Worm (Caenorhabditis elegans) whole organism, L1 larva: ENCODE data around the gene Y53C12A.3.

Experiments
- C04F5.9 ChIP-seq: sonication (generic microtip); optimal IDR thresholded peaks from 2 replicates; lab custom pipeline; 2016; ENCODE audit warnings: missing genetic modification characterization, missing compliant biosample characterization
- C16A3.4 ChIP-seq: fragments of 150-350 bp; optimal IDR thresholded peaks from 2 replicates; lab custom pipeline; 2014; ENCODE audit warnings: missing biosample characterization, missing genetic modification characterization
- F16B12.6 ChIP-seq: fragments of 150-350 bp; optimal IDR thresholded peaks from 2 replicates; lab custom pipeline; 2014; ENCODE audit warnings: missing biosample characterization, missing genetic modification characterization
- aha-1 ChIP-seq: fragments of 150-350 bp; optimal IDR thresholded peaks from 2 replicates; lab custom pipeline; 2014; ENCODE audit warnings: missing biosample characterization, missing genetic modification characterization
- alr-1 ChIP-seq: fragments of 200-800 bp; sonication (Bioruptor generic); optimal IDR thresholded peaks from 2 replicates; lab custom pipeline; 2018; ENCODE audit warnings: borderline replicate concordance, mild to moderate bottlenecking, missing genetic modification characterization, missing compliant biosample characterization
- aly-2 ChIP-seq: fragments of 150-350 bp; optimal IDR thresholded peaks from 2 replicates; lab custom pipeline; 2014; ENCODE audit warnings: missing biosample characterization, missing genetic modification characterization
- ama-1 ChIP-seq: fragments of 150-350 bp; optimal IDR thresholded peaks from 2 replicates; lab custom pipeline; 2014
- blmp-1 ChIP-seq: fragments of 150-350 bp; optimal IDR thresholded peaks from 2 replicates; lab custom pipeline; 2014; ENCODE audit warnings: missing biosample characterization, missing genetic modification characterization
- ceh-63 ChIP-seq: fragments of 200-800 bp; sonication (Bioruptor generic); optimal IDR thresholded peaks from 2 replicates; lab custom pipeline; 2018; ENCODE audit warnings: mild to moderate bottlenecking, missing genetic modification characterization, missing compliant biosample characterization
- ceh-8 ChIP-seq: fragments of 200-800 bp; sonication (Bioruptor generic); optimal IDR thresholded peaks from 2 replicates; lab custom pipeline; 2018; ENCODE audit warnings: mild to moderate bottlenecking, missing genetic modification characterization, moderate library complexity, missing compliant biosample characterization
- ceh-82 ChIP-seq, 3 experiments: fragments of 150-350 bp in 1 of 3; sonication (generic microtip) in 2 of 3; optimal IDR thresholded peaks; 2 replicates each; lab custom pipeline; 2014 to 2017; ENCODE audit warnings: missing biosample characterization in 3 of 3, missing genetic modification characterization in 3 of 3
- ces-1 ChIP-seq: fragments of 150-350 bp; optimal IDR thresholded peaks from 2 replicates; lab custom pipeline; 2014; ENCODE audit warnings: missing biosample characterization, missing genetic modification reagents, missing genetic modification characterization
- efl-3 ChIP-seq: fragments of 200-800 bp; sonication (Bioruptor generic); optimal IDR thresholded peaks from 2 replicates; lab custom pipeline; 2018; ENCODE audit warnings: mild to moderate bottlenecking, missing genetic modification characterization, missing compliant biosample characterization
- egl-13 ChIP-seq: sonication (generic microtip); optimal IDR thresholded peaks from 2 replicates; lab custom pipeline; 2016; ENCODE audit warnings: missing genotype, missing genetic modification reagents, missing genetic modification characterization, missing compliant biosample characterization
- egl-27 ChIP-seq, 2 experiments: fragments of 150-350 bp in 1 of 2; sonication (generic microtip); optimal IDR thresholded peaks; 3 replicates each; lab custom pipeline; 2017 to 2018; ENCODE audit warnings: missing biosample characterization in 2 of 2, missing genetic modification characterization in 2 of 2, missing genetic modification reagents in 2 of 2
- elt-3 ChIP-seq, 6 experiments: fragments of 150-350 bp in 1 of 6; sonication (generic microtip); optimal IDR thresholded peaks; 2 replicates each; lab custom pipeline; 2017 to 2018; ENCODE audit warnings: missing biosample characterization in 6 of 6, missing genetic modification characterization in 6 of 6, inconsistent platforms in 1 of 6
- ets-5 ChIP-seq: fragments of 200-800 bp; sonication (Bioruptor generic); IDR thresholded peaks from 2 replicates; pipeline ENCODE4 v1.3.6; 2022; ENCODE audit warnings: missing genetic modification characterization, missing compliant biosample characterization
- fos-1 ChIP-seq: fragments of 150-350 bp; optimal IDR thresholded peaks from 2 replicates; lab custom pipeline; 2014; ENCODE audit warnings: missing biosample characterization, missing genetic modification characterization
- grh-1 ChIP-seq: fragments of 200-800 bp; sonication (Bioruptor generic); IDR thresholded peaks from 2 replicates; pipeline ENCODE4 v1.3.6; 2022; ENCODE audit warnings: missing genetic modification reagents, missing genetic modification characterization, missing compliant biosample characterization
- hlh-17 ChIP-seq: fragments of 200-800 bp; sonication (Bioruptor generic); optimal IDR thresholded peaks from 2 replicates; lab custom pipeline; 2018; ENCODE audit warnings: missing genetic modification characterization, mild to moderate bottlenecking, missing compliant biosample characterization, moderate library complexity, borderline replicate concordance
- hlh-4 ChIP-seq: sonication (generic microtip); optimal IDR thresholded peaks from 2 replicates; lab custom pipeline; 2016; ENCODE audit warnings: mild to moderate bottlenecking, missing genetic modification characterization, missing compliant biosample characterization
- hpl-2 ChIP-seq: fragments of 150-350 bp; optimal IDR thresholded peaks from 2 replicates; lab custom pipeline; 2014; ENCODE audit warnings: missing biosample characterization, missing genetic modification reagents, missing genetic modification characterization
- irx-1 ChIP-seq: sonication (generic microtip); optimal IDR thresholded peaks from 2 replicates; lab custom pipeline; 2016; ENCODE audit warnings: missing genetic modification characterization, missing compliant biosample characterization
- isw-1 ChIP-seq: fragments of 200-800 bp; sonication (Bioruptor generic); IDR thresholded peaks from 2 replicates; pipeline ENCODE4 v1.3.6; 2022; ENCODE audit warnings: missing genetic modification characterization, missing compliant biosample characterization
- lin-13 ChIP-seq: fragments of 150-350 bp; optimal IDR thresholded peaks from 2 replicates; lab custom pipeline; 2014; ENCODE audit warnings: missing biosample characterization, missing genetic modification reagents, missing genetic modification characterization
- lin-15B ChIP-seq: fragments of 150-350 bp; sonication (generic microtip); optimal IDR thresholded peaks from 3 replicates; lab custom pipeline; 2014; ENCODE audit warnings: missing biosample characterization, missing genetic modification characterization
- nhr-12 ChIP-seq: sonication (generic microtip); optimal IDR thresholded peaks from 2 replicates; lab custom pipeline; 2017; ENCODE audit warnings: missing biosample characterization, missing genetic modification characterization
- nhr-20 ChIP-seq: sonication (generic microtip); optimal IDR thresholded peaks from 2 replicates; lab custom pipeline; 2016; ENCODE audit warnings: mild to moderate bottlenecking, missing genetic modification characterization, missing compliant biosample characterization
- nhr-47 ChIP-seq: sonication (generic microtip); optimal IDR thresholded peaks from 2 replicates; lab custom pipeline; 2016; ENCODE audit warnings: mild to moderate bottlenecking, missing genetic modification characterization, moderate library complexity, missing compliant biosample characterization
- nhr-71 ChIP-seq: sonication (generic microtip); optimal IDR thresholded peaks from 2 replicates; lab custom pipeline; 2016; ENCODE audit warnings: mild to moderate bottlenecking, missing genetic modification characterization, moderate library complexity, missing compliant biosample characterization
- nhr-76 ChIP-seq: sonication (generic microtip); optimal IDR thresholded peaks from 2 replicates; lab custom pipeline; 2017; ENCODE audit warnings: missing biosample characterization, missing genetic modification characterization
- nhr-77 ChIP-seq: fragments of 150-350 bp; optimal IDR thresholded peaks from 2 replicates; lab custom pipeline; 2014; ENCODE audit warnings: missing biosample characterization, missing genetic modification characterization
- nhr-85 ChIP-seq: sonication (generic microtip); peaks from one replicate; lab custom pipeline; 2016; ENCODE audit warnings: missing genetic modification characterization, inconsistent platforms, missing compliant biosample characterization
- nhr-90 ChIP-seq: sonication (generic microtip); optimal IDR thresholded peaks from 2 replicates; lab custom pipeline; 2016; ENCODE audit warnings: mild to moderate bottlenecking, missing genetic modification characterization, missing compliant biosample characterization; ENCODE audit not compliant: poor library complexity
- pag-3 ChIP-seq: sonication (generic microtip); optimal IDR thresholded peaks from 2 replicates; lab custom pipeline; 2017; ENCODE audit warnings: missing genetic modification characterization, mild to moderate bottlenecking, missing compliant biosample characterization, antibody characterized with exemption, borderline replicate concordance; ENCODE audit not compliant: insufficient read depth
- pax-3 ChIP-seq: fragments of 200-800 bp; sonication (Bioruptor generic); optimal IDR thresholded peaks from 2 replicates; lab custom pipeline; 2018; ENCODE audit warnings: mild to moderate bottlenecking, missing genetic modification characterization, moderate library complexity, missing compliant biosample characterization
- pqm-1 ChIP-seq: sonication (generic microtip); optimal IDR thresholded peaks from 3 replicates; lab custom pipeline; 2017; ENCODE audit warnings: missing biosample characterization, missing genetic modification characterization
- rnt-1 ChIP-seq: sonication (generic microtip); optimal IDR thresholded peaks from 2 replicates; lab custom pipeline; 2016; ENCODE audit warnings: mild to moderate bottlenecking, missing genetic modification characterization, moderate library complexity, missing compliant biosample characterization
- skn-1 ChIP-seq: fragments of 150-350 bp; optimal IDR thresholded peaks from 2 replicates; lab custom pipeline; 2014; ENCODE audit warnings: missing biosample characterization, missing genetic modification characterization
- snu-23 ChIP-seq: sonication (generic microtip); optimal IDR thresholded peaks from 2 replicates; lab custom pipeline; 2016; ENCODE audit warnings: missing genetic modification characterization, missing compliant biosample characterization
- sox-4 ChIP-seq: sonication (generic microtip); optimal IDR thresholded peaks from 2 replicates; lab custom pipeline; 2016; ENCODE audit warnings: missing genetic modification characterization, missing compliant biosample characterization
- sup-37 ChIP-seq: fragments of 200-800 bp; sonication (Bioruptor generic); optimal IDR thresholded peaks from 2 replicates; lab custom pipeline; 2018; ENCODE audit warnings: mild to moderate bottlenecking, missing genetic modification characterization, missing compliant biosample characterization
- swsn-7 ChIP-seq: sonication (generic microtip); optimal IDR thresholded peaks from 2 replicates; lab custom pipeline; 2016; ENCODE audit warnings: missing genetic modification characterization, missing compliant biosample characterization
- unc-130 ChIP-seq: fragments of 150-350 bp; optimal IDR thresholded peaks from 2 replicates; lab custom pipeline; 2017; ENCODE audit warnings: missing biosample characterization, missing genetic modification characterization, inconsistent platforms
- unc-30 ChIP-seq: sonication (generic microtip); optimal IDR thresholded peaks from 2 replicates; lab custom pipeline; 2017; ENCODE audit warnings: missing biosample characterization, missing genetic modification characterization
- unc-86 ChIP-seq: sonication (generic microtip); optimal IDR thresholded peaks from 2 replicates; lab custom pipeline; 2016; ENCODE audit warnings: missing genetic modification characterization, missing compliant biosample characterization
- unc-98 ChIP-seq: fragments of 200-800 bp; sonication (Bioruptor generic); IDR thresholded peaks from 2 replicates; pipeline ENCODE4 v1.3.6; 2022; ENCODE audit warnings: missing genetic modification characterization, missing compliant biosample characterization
- xbp-1 ChIP-seq: sonication (generic microtip); optimal IDR thresholded peaks from 2 replicates; lab custom pipeline; 2016; ENCODE audit warnings: missing genetic modification characterization, missing compliant biosample characterization
- zag-1 ChIP-seq: fragments of 150-350 bp; optimal IDR thresholded peaks from 2 replicates; lab custom pipeline; 2014; ENCODE audit warnings: missing biosample characterization, missing genetic modification characterization
- zip-4 ChIP-seq: fragments of 200-800 bp; sonication (Bioruptor generic); optimal IDR thresholded peaks from 2 replicates; lab custom pipeline; 2018; ENCODE audit warnings: mild to moderate bottlenecking, missing genetic modification characterization, moderate library complexity, missing compliant biosample characterization
- ztf-11 ChIP-seq, 2 experiments: sonication (generic microtip); optimal IDR thresholded peaks; 2 replicates each; lab custom pipeline; 2016 to 2017; ENCODE audit warnings: missing genetic modification characterization in 2 of 2, missing biosample characterization in 1 of 2, missing compliant biosample characterization in 1 of 2
- ztf-4 ChIP-seq: fragments of 150-350 bp; optimal IDR thresholded peaks from 2 replicates; lab custom pipeline; 2014; ENCODE audit warnings: missing biosample characterization, missing genetic modification characterization

Y53C12A.3 gene

DNA sequence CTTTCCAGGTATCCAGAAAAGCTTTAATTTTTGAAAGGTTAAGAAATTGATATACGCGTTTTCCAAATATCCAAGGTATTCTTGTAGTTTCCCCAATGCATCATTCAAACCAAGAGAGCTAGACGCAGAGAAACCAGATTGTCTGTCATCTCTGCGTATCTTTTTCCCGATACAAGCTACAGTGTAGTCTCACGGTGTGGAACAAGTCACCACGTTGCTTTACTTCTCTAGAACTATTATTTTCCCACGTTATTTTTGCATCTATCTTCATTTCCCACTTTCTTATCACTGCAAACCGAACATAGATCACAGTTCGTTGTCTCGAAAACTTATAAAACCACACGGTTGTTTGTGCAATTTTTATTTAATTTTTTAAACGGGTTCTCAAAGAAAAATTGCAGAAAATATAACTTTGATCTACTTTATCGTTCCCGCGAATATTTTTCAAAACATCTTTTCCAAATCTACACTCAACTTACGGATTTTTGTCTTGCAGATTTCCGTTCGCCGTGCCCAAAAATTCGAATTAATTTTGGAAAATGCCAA is 49.8 kb downstream of the Y53C12A.3 start, which contains the start of gene gstk-1 (continued):
- TF ChIP-seq rnt-1 (tag; lab: Kevin White, UChicago) = peak; percentile 23
- TF ChIP-seq nhr-20 (tag; lab: Kevin White, UChicago) = peak; percentile 94
- no peak for TF ChIP-seq fos-1 (tag; lab: Kevin White, UChicago)
- peak; percentile 61 for TF ChIP-seq nhr-90
- TF ChIP-seq isw-1 (GFP tag; lab: Robert Waterston, UW) = no peak
- TF ChIP-seq ceh-8 (GFP tag; lab: Kevin White, UChicago) = no peak
- TF ChIP-seq pax-3 (tag; lab: Kevin White, UChicago) = no peak
- no peak for TF ChIP-seq pqm-1 (tag; lab: Kevin White, UChicago)
- no peak for TF ChIP-seq lin-13 (GFP tag; lab: Kevin White, UChicago)
- TF ChIP-seq nhr-71 (tag; lab: Kevin White, UChicago) = peak; percentile 57
- no peak for TF ChIP-seq alr-1 (tag; lab: Kevin White, UChicago)
- TF ChIP-seq unc-86 (tag; lab: Kevin White, UChicago) = no peak
- no peak for TF ChIP-seq zip-4 (GFP tag; lab: Kevin White, UChicago)
- TF ChIP-seq F16B12.6 (tag; lab: Kevin White, UChicago) = no peak
- no peak for TF ChIP-seq unc-130 (tag; lab: Kevin White, UChicago)
- TF ChIP-seq swsn-7 (tag; lab: Kevin White, UChicago) = no peak
- no peak for TF ChIP-seq ztf-11 (tag; optimal IDR thresholded peaks at IDR 0.05; lab: Kevin White, UChicago)
- TF ChIP-seq zag-1 (tag; lab: Kevin White, UChicago) = no peak
- no peak for TF ChIP-seq aly-2 (tag; lab: Kevin White, UChicago)
- no peak for TF ChIP-seq hlh-4 (tag; lab: Kevin White, UChicago)
- no peak for TF ChIP-seq egl-13 (tag; lab: Kevin White, UChicago)
- TF ChIP-seq irx-1 = no peak
- no peak for TF ChIP-seq lin-15B
- peak; percentile 31 for TF ChIP-seq blmp-1 (tag; lab: Kevin White, UChicago)
- no peak for TF ChIP-seq sup-37 (GFP tag; lab: Kevin White, UChicago)
- TF ChIP-seq C16A3.4 (tag; lab: Kevin White, UChicago) = peak; percentile 11
- no peak for TF ChIP-seq sox-4 (tag; lab: Kevin White, UChicago)
- no peak for TF ChIP-seq nhr-12 (tag; lab: Kevin White, UChicago)
- TF ChIP-seq pag-3 (tag; lab: Kevin White, UChicago) = no peak
- no peak for TF ChIP-seq ama-1
- TF ChIP-seq nhr-76 (tag; lab: Kevin White, UChicago) = no peak
- peak; percentile 13 for TF ChIP-seq snu-23 (GFP tag; lab: Kevin White, UChicago)
- no peak for TF ChIP-seq ces-1 (GFP tag; lab: Kevin White, UChicago)
- peak; percentile 39 for TF ChIP-seq nhr-47 (tag; lab: Kevin White, UChicago)
- no peak for TF ChIP-seq ets-5 (GFP tag; lab: Robert Waterston, UW)
- no peak for TF ChIP-seq hpl-2 (GFP tag; lab: Kevin White, UChicago)
- TF ChIP-seq egl-27 (tag; optimal IDR thresholded peaks at IDR 0.05; lab: Kevin White, UChicago) = no peak
- TF ChIP-seq ceh-82 (tag; optimal IDR thresholded peaks at IDR 0.05; lab: Kevin White, UChicago) = no peak
- peak; percentile 31; the same call in 1 of the 2 replicates for TF ChIP-seq grh-1
- TF ChIP-seq nhr-85 = peak; percentile 78
- TF ChIP-seq nhr-77 (tag; lab: Kevin White, UChicago) = no peak
- no peak for TF ChIP-seq ceh-63 (GFP tag; lab: Kevin White, UChicago)
- TF ChIP-seq unc-30 (tag; lab: Kevin White, UChicago) = no peak
- no peak for TF ChIP-seq hlh-17 (GFP tag; lab: Kevin White, UChicago)
- TF ChIP-seq aha-1 (tag; lab: Kevin White, UChicago) = no peak
- TF ChIP-seq ztf-4 (tag; lab: Kevin White, UChicago) = no peak
- no peak for TF ChIP-seq skn-1 (tag; lab: Kevin White, UChicago)
- TF ChIP-seq efl-3 = no peak
- no peak for TF ChIP-seq xbp-1 (tag; lab: Kevin White, UChicago)
- peak in 2 of 6 experiments; percentile 44 to 67 for TF ChIP-seq elt-3 (tag; optimal IDR thresholded peaks at IDR 0.05; lab: Kevin White, UChicago)
- TF ChIP-seq unc-98 = no peak
- TF ChIP-seq C04F5.9 (tag; lab: Kevin White, UChicago) = no peak
